Worm (Caenorhabditis elegans): Measurements from ENCODE around the gene T27A10.6.

DNA sequence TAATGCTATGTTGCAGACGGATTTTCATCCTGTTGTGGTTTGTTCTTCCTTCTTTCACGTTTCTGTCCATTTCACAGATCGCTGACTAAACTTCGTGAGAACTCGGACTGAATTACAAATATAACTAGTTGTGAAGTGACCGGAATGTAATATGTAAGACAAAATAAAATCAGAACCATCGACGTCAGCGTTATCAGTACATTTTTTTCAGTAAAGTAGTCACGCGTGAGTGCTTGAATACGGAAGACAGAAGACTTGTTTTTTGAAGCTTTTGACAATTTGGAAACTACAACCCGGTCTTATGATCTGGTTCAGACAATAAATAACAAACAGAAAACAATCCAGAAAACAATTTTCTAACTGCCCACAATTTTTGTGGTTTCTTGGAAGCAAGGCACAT lies 14.3 kb downstream of the T27A10.6 start:
- no peak for TF ChIP-seq ceh-13 (GFP tag; optimal IDR thresholded peaks at IDR 0.05)
- TF ChIP-seq pes-1 (GFP tag; IDR thresholded peaks at IDR 0.05) = no peak
